Worm (Caenorhabditis elegans) whole organism, midembryonic: ENCODE results near the gene let-19.

Experiments
- T22C8.4 ChIP-seq: fragments of 200-800 bp; sonication (Bioruptor generic); IDR thresholded peaks from 2 replicates; pipeline ENCODE4 v1.3.6; 2022; ENCODE audit warnings: missing genetic modification characterization, missing compliant biosample characterization
- cog-1 ChIP-seq: sonication (generic microtip); optimal IDR thresholded peaks from 2 replicates; lab custom pipeline; 2016; ENCODE audit warnings: missing genetic modification characterization, missing compliant biosample characterization
- flt-1 ChIP-seq: fragments of 200-800 bp; sonication (Bioruptor generic); IDR thresholded peaks from 2 replicates; pipeline ENCODE4 v1.3.6; 2022; ENCODE audit warnings: missing genetic modification characterization, missing compliant biosample characterization
- klf-2 ChIP-seq: fragments of 200-800 bp; sonication (Bioruptor generic); conservative IDR thresholded peaks from 2 replicates; pipeline ENCODE4 v1.3.6; 2022; ENCODE audit warnings: missing genetic modification reagents, missing genetic modification characterization, missing compliant biosample characterization
- med-1 ChIP-seq: sonication (generic microtip); optimal IDR thresholded peaks from 2 replicates; lab custom pipeline; 2017; ENCODE audit warnings: missing genetic modification characterization, mild to moderate bottlenecking, missing compliant biosample characterization, antibody characterized with exemption, missing genetic modification reagents; ENCODE audit not compliant: insufficient read depth
- ref-1 ChIP-seq: fragments of 200-800 bp; sonication (Bioruptor generic); conservative IDR thresholded peaks from 2 replicates; pipeline ENCODE4 v1.3.6; 2022; ENCODE audit warnings: missing genetic modification reagents, missing genetic modification characterization, missing compliant biosample characterization
- tab-1 ChIP-seq: fragments of 200-800 bp; sonication (Bioruptor generic); IDR thresholded peaks from 2 replicates; pipeline ENCODE4 v1.3.6; 2022; ENCODE audit warnings: missing genetic modification characterization, missing compliant biosample characterization
- ztf-23 ChIP-seq: fragments of 200-800 bp; sonication (Bioruptor generic); IDR thresholded peaks from 2 replicates; pipeline ENCODE4 v1.3.6; 2022; ENCODE audit warnings: missing genetic modification reagents, missing genetic modification characterization, missing compliant biosample characterization
- ztf-29 ChIP-seq: fragments of 200-800 bp; sonication (Bioruptor generic); IDR thresholded peaks from 2 replicates; pipeline ENCODE4 v1.3.6; 2022; ENCODE audit warnings: missing genetic modification reagents, missing genetic modification characterization, missing compliant biosample characterization

let-19 gene

ce11 chrII:8769375-8769774 is 1.4 kb upstream of the let-19 start:
- TF ChIP-seq flt-1 (GFP tag; lab: Robert Waterston, UW): no peak
- 0 out of 2 replicates have a peak, but pooled peaks have one; percentile 40 for TF ChIP-seq ztf-23

ce11 chrII:8776504-8776903 is 5.7 kb downstream of the let-19 start:
- TF ChIP-seq tab-1 (no peak), flt-1 (GFP tag; lab: Robert Waterston, UW) (no peak), ztf-23 (no peak), ref-1 (GFP tag; lab: Robert Waterston, UW) (no peak), cog-1 (tag; lab: Kevin White, UChicago) (no peak), T22C8.4 (GFP tag; lab: Robert Waterston, UW) (no peak), med-1 (no peak), ztf-29 (GFP tag; lab: Robert Waterston, UW) (no peak), klf-2 (GFP tag; lab: Robert Waterston, UW) (no peak)

ce11 chrII:8783451-8783967 is 12.7 kb downstream of the let-19 start, which contains the start of gene sgn-1:
sgn-1 (minus strand) TSS chrII:8783670.
- TF ChIP-seq klf-2 (GFP tag; lab: Robert Waterston, UW): no peak
- no peak for TF ChIP-seq cog-1 (tag; lab: Kevin White, UChicago)
- no peak for TF ChIP-seq med-1
- no peak for TF ChIP-seq T22C8.4 (GFP tag; lab: Robert Waterston, UW)
- TF ChIP-seq tab-1: no peak
- no peak for TF ChIP-seq ref-1 (GFP tag; lab: Robert Waterston, UW)
- no peak for TF ChIP-seq ztf-23
- no peak for TF ChIP-seq ztf-29 (GFP tag; lab: Robert Waterston, UW)

- no peak for TF ChIP-seq T22C8.4 (GFP tag; lab: Robert Waterston, UW)
- no peak for TF ChIP-seq cog-1 (tag; lab: Kevin White, UChicago)
- TF ChIP-seq flt-1 (GFP tag; lab: Robert Waterston, UW): no peak
- TF ChIP-seq ref-1 (GFP tag; lab: Robert Waterston, UW): no peak
- TF ChIP-seq tab-1: 0 out of 2 replicates have a peak, but pooled peaks have one; percentile 11
- no peak for TF ChIP-seq med-1
- 0 out of 2 replicates have a peak, but pooled peaks have one; percentile 46 for TF ChIP-seq ztf-23
- TF ChIP-seq klf-2 (GFP tag; lab: Robert Waterston, UW): no peak
- TF ChIP-seq ztf-29 (GFP tag; lab: Robert Waterston, UW): no peak
These were observed 13.6 kb downstream of the let-19 start for ce11 chrII:8784235-8784928.

ce11 chrII:8785875-8786274 is 15.1 kb downstream of the let-19 start:
- TF ChIP-seq flt-1 (GFP tag; lab: Robert Waterston, UW) (no peak), ztf-23 (no peak), cog-1 (tag; lab: Kevin White, UChicago) (no peak), klf-2 (GFP tag; lab: Robert Waterston, UW) (no peak), ref-1 (GFP tag; lab: Robert Waterston, UW) (no peak), med-1 (no peak), ztf-29 (GFP tag; lab: Robert Waterston, UW) (no peak), T22C8.4 (GFP tag; lab: Robert Waterston, UW) (no peak), tab-1 (no peak)

- TF ChIP-seq tab-1: no peak
- no peak for TF ChIP-seq med-1
- TF ChIP-seq ztf-23: no peak
- peak; percentile 90 for TF ChIP-seq T22C8.4 (GFP tag; lab: Robert Waterston, UW)
- TF ChIP-seq cog-1 (tag; lab: Kevin White, UChicago): peak; percentile 95
- TF ChIP-seq klf-2 (GFP tag; lab: Robert Waterston, UW): no peak
- peak; percentile 58; the same call in 1 of the 2 replicates for TF ChIP-seq flt-1 (GFP tag; lab: Robert Waterston, UW)
- TF ChIP-seq ztf-29 (GFP tag; lab: Robert Waterston, UW): no peak
- no peak for TF ChIP-seq ref-1 (GFP tag; lab: Robert Waterston, UW)
These were observed 16.6 kb downstream of the let-19 start for ce11 chrII:8787376-8787775.

- TF ChIP-seq med-1: no peak
- TF ChIP-seq T22C8.4 (GFP tag; lab: Robert Waterston, UW): no peak
- no peak for TF ChIP-seq cog-1 (tag; lab: Kevin White, UChicago)
- no peak for TF ChIP-seq ztf-23
- no peak for TF ChIP-seq ztf-29 (GFP tag; lab: Robert Waterston, UW)
- TF ChIP-seq tab-1: no peak
- TF ChIP-seq ref-1 (GFP tag; lab: Robert Waterston, UW): no peak
- no peak for TF ChIP-seq klf-2 (GFP tag; lab: Robert Waterston, UW)
- TF ChIP-seq flt-1 (GFP tag; lab: Robert Waterston, UW): no peak
These were observed 18.0 kb downstream of the let-19 start for ce11 chrII:8788752-8789151.

- TF ChIP-seq ref-1 (GFP tag; lab: Robert Waterston, UW): no peak
- TF ChIP-seq ztf-23: 0 out of 2 replicates have a peak, but pooled peaks have one; percentile 41
- TF ChIP-seq flt-1 (GFP tag; lab: Robert Waterston, UW): 0 out of 2 replicates have a peak, but pooled peaks have one; percentile 56
- no peak for TF ChIP-seq med-1
These were observed 19.2 kb downstream of the let-19 start, which contains the start of gene F07H5.13 for ce11 chrII:8789828-8790558. F07H5.13 (plus strand) TSS chrII:8790557.

- TF ChIP-seq flt-1 (GFP tag; lab: Robert Waterston, UW): no peak
- TF ChIP-seq med-1: no peak
- TF ChIP-seq T22C8.4 (GFP tag; lab: Robert Waterston, UW): no peak
These were observed 21.9 kb downstream of the let-19 start, which contains the start of gene idpa-2 for ce11 chrII:8792640-8793039. idpa-2 (minus strand) TSS chrII:8792740.
